Worm (Caenorhabditis elegans): ENCODE results near the gene Y15E3A.5.

Gene Y15E3A.5

DNA sequence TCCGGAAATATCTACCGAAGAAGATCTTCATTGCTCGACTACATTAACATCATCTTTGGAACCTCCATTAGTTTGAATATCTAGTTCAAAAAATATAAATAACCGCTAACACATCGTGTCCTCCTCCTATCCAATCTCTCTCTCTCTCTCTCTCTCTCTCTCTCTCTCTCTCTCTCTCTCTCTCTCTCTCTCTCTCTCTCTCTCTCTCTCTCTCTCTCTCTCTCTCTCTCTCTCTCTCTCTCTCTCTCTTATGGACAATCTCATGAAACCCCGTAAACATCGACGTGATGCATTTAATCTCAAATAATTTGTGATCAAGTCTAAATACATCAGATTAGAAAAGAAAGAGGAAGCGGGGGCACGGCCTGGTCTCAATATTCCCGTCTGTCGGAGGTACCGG, 41.9 kb downstream of the Y15E3A.5 start:
- TF ChIP-seq hnd-1 (tag; optimal IDR thresholded peaks at IDR 0.05) = no peak
- no peak for TF ChIP-seq flt-1 (GFP tag; IDR thresholded peaks at IDR 0.05)
- no peak for TF ChIP-seq ceh-13 (GFP tag; optimal IDR thresholded peaks at IDR 0.05)
- TF ChIP-seq tbx-37 (GFP tag; conservative IDR thresholded peaks at IDR 0.05) = no peak
- no peak for TF ChIP-seq ets-7 (tag; optimal IDR thresholded peaks at IDR 0.05)
- no peak for TF ChIP-seq pes-1 (GFP tag; IDR thresholded peaks at IDR 0.05)
- TF ChIP-seq sea-1 (GFP tag; conservative IDR thresholded peaks at IDR 0.05) = no peak
- no peak for TF ChIP-seq tbx-11 (GFP tag; IDR thresholded peaks at IDR 0.05)
- no peak for TF ChIP-seq tra-4 (tag; optimal IDR thresholded peaks at IDR 0.05)
- TF ChIP-seq F13C5.2 (tag; optimal IDR thresholded peaks at IDR 0.05) = no peak
- no peak for TF ChIP-seq hmbx-1 (tag; optimal IDR thresholded peaks at IDR 0.05)
- no peak for TF ChIP-seq scrt-1 (GFP tag; IDR thresholded peaks at IDR 0.05)

DNA sequence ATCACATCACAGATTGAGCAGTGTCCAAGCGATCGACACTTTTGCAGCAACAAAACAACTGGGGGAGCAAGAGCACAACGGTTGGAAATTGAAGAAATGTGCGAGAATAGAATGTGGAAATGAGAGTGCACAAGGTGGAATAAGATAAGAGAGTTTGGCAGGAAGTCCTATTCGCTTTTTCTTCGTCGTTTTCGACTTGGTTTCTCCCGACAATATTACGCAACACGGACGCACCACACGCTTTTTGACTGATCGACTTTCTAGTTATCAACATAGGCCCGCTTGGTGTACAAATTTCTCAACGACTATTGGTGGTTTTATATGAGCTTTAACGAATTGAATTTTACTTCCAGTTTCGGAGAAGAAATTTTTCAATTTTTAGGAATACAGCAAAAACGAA, 42.6 kb downstream of the Y15E3A.5 start:
- TF ChIP-seq F13C5.2 (tag; optimal IDR thresholded peaks at IDR 0.05) = no peak
- no peak for TF ChIP-seq tbx-37 (GFP tag; conservative IDR thresholded peaks at IDR 0.05)
- no peak for TF ChIP-seq ets-7 (tag; optimal IDR thresholded peaks at IDR 0.05)
- no peak for TF ChIP-seq ceh-36 (tag; optimal IDR thresholded peaks at IDR 0.05)
- no peak for TF ChIP-seq ama-1 (optimal IDR thresholded peaks at IDR 0.05)
- TF ChIP-seq pes-1 (GFP tag; IDR thresholded peaks at IDR 0.05) = no peak
- no peak for TF ChIP-seq tbx-11 (GFP tag; IDR thresholded peaks at IDR 0.05)
- no peak for TF ChIP-seq hmbx-1 (tag; optimal IDR thresholded peaks at IDR 0.05)
- no peak for TF ChIP-seq aly-1 (tag; optimal IDR thresholded peaks at IDR 0.05)

DNA sequence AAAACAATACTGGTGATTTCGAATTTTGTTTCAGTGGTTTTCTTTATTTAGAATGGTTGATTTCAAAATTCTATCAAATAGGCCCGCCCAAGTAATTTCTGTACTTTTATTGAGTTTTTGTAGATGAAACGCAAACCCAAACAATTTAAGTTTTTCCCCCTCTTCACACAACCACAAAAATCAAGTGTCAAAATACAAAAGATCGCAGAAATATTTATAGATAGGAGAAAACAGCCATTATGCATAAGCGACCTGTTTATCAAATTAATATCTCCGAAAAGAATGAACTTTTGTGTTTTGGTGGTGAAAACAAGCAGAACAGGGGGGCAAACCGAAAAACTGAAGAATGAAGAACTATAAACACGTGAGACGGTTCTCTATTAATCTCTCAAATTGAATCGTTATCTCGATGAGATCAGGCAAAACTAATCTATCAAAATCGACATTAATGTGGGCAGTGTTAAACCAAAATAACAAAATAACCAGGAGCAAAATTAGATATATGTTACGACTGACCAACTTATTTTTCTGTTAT, 43.8 kb downstream of the Y15E3A.5 start:
- TF ChIP-seq ceh-13 (GFP tag; optimal IDR thresholded peaks at IDR 0.05) = no peak
- TF ChIP-seq tra-4 (tag; optimal IDR thresholded peaks at IDR 0.05) = no peak
- TF ChIP-seq ets-7 (tag; optimal IDR thresholded peaks at IDR 0.05) = no peak
- TF ChIP-seq B0310.2 (tag; optimal IDR thresholded peaks at IDR 0.05) = no peak
- TF ChIP-seq hmbx-1 (tag; optimal IDR thresholded peaks at IDR 0.05) = no peak
- no peak for TF ChIP-seq aly-1 (tag; optimal IDR thresholded peaks at IDR 0.05)
- TF ChIP-seq flt-1 (GFP tag; IDR thresholded peaks at IDR 0.05) = no peak
- TF ChIP-seq tbx-11 (GFP tag; IDR thresholded peaks at IDR 0.05) = no peak
- no peak for TF ChIP-seq ama-1 (optimal IDR thresholded peaks at IDR 0.05)
- no peak for TF ChIP-seq scrt-1 (GFP tag; IDR thresholded peaks at IDR 0.05)
- no peak for TF ChIP-seq sea-1 (GFP tag; conservative IDR thresholded peaks at IDR 0.05)
- TF ChIP-seq ceh-36 (tag; optimal IDR thresholded peaks at IDR 0.05) = no peak
- no peak for TF ChIP-seq F13C5.2 (tag; optimal IDR thresholded peaks at IDR 0.05)
- TF ChIP-seq pes-1 (GFP tag; IDR thresholded peaks at IDR 0.05) = no peak
- TF ChIP-seq hmg-4 (GFP tag; optimal IDR thresholded peaks at IDR 0.05) = no peak
- no peak for TF ChIP-seq hnd-1 (tag; optimal IDR thresholded peaks at IDR 0.05)
- no peak for TF ChIP-seq tbx-37 (GFP tag; conservative IDR thresholded peaks at IDR 0.05)

DNA sequence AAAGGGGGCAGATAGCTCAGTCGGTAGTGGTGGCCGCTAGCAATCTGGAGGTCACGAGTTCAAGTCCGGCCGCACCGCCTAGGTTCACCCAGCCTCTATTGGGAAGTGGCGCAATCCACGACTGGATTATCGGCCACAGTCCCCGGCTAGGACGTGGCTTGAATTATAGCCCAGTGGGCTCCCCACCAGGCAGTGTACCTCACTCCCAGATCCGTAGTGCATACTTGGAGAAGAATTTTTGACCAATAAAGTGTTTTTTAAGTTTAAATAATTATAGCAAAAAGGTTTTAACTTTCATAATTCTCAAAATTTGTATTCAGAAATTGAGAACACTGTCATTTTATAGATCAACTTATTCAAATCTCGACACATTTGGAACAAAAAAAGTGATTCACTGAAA, 45.0 kb downstream of the Y15E3A.5 start:
- TF ChIP-seq ceh-36 (tag; optimal IDR thresholded peaks at IDR 0.05) = no peak

DNA sequence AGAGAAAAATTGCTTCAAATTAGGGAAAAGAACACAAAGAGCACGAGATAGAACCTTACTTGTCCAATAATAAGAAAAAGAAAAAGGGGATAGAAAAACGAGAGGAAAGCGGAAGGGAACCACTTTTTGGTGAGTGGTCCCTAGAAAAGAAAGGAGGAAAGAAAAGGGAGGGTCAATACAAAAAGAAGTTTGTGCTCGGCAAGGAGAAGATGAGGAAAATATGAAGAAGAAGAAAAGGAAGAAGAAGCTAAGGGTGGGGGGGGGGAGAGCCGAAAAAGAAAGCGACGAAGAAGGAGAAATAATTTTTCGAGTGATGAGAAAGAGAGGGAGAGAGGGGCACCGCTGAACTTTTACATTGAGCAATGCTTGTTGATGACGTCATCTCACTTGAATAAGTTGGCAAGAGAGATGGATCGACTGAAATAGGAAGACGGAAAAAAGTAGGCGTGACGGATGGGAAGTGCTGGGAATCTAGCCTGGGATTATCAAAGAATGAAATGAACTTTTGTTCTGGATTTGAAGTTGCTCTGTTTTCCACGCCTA, 45.5 kb downstream of the Y15E3A.5 start:
- TF ChIP-seq hmbx-1 (tag; optimal IDR thresholded peaks at IDR 0.05) (no peak), tra-4 (tag; optimal IDR thresholded peaks at IDR 0.05) (no peak), hnd-1 (tag; optimal IDR thresholded peaks at IDR 0.05) (no peak), hmg-4 (GFP tag; optimal IDR thresholded peaks at IDR 0.05) (no peak), sea-1 (GFP tag; conservative IDR thresholded peaks at IDR 0.05) (no peak), tbx-11 (GFP tag; IDR thresholded peaks at IDR 0.05) (no peak), ceh-13 (GFP tag; optimal IDR thresholded peaks at IDR 0.05) (no peak), ama-1 (optimal IDR thresholded peaks at IDR 0.05) (no peak)

DNA sequence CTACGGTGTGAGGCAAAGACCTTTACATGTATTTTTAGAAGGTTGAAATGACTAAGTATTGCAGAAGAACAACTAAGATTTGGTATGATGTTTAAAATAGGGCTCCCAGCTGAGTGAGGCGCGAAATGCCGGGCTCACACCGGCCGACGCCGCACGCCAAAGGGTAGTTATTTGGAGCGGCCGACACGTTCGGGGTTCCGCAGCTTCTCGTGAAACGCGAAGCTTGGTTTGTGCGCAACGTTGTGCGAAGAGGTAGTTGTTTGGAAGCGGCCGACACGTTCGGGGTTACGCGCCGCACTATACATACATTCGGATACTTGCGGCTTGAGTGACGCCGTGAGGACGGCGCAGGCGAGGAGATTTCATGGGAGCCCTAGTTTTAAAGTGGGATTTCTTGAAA, 47.9 kb downstream of the Y15E3A.5 start:
- TF ChIP-seq pes-1 (GFP tag; IDR thresholded peaks at IDR 0.05) (no peak), ets-7 (tag; optimal IDR thresholded peaks at IDR 0.05) (no peak), tra-4 (tag; optimal IDR thresholded peaks at IDR 0.05) (no peak), B0310.2 (tag; optimal IDR thresholded peaks at IDR 0.05) (no peak), flt-1 (GFP tag; IDR thresholded peaks at IDR 0.05) (no peak), ceh-13 (GFP tag; optimal IDR thresholded peaks at IDR 0.05) (no peak), hmbx-1 (tag; optimal IDR thresholded peaks at IDR 0.05) (no peak), hnd-1 (tag; optimal IDR thresholded peaks at IDR 0.05) (no peak), tbx-37 (GFP tag; conservative IDR thresholded peaks at IDR 0.05) (no peak), aly-1 (tag; optimal IDR thresholded peaks at IDR 0.05) (no peak), F13C5.2 (tag; optimal IDR thresholded peaks at IDR 0.05) (no peak), ceh-36 (tag; optimal IDR thresholded peaks at IDR 0.05) (no peak), hmg-4 (GFP tag; optimal IDR thresholded peaks at IDR 0.05) (no peak), sea-1 (GFP tag; conservative IDR thresholded peaks at IDR 0.05) (no peak), ama-1 (optimal IDR thresholded peaks at IDR 0.05) (no peak), scrt-1 (GFP tag; IDR thresholded peaks at IDR 0.05) (no peak), tbx-11 (GFP tag; IDR thresholded peaks at IDR 0.05) (no peak)

DNA sequence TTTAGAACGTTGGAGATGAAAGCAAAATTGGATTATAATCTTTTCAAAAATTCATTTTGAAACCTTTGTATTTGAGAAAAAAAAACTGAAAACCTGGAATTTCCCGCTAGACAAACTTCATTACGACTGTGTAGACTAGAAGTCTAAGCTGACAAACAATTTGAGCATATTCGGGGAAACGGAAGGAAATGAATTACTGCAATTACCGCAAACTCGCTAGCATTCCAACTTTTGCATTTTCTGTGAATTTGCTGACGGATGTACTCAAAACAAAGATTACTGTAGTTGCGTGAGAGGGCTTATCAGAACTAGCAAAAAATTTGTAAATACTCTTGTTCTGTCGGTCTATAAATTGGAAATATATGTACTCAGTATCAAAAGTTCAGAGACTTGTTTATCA, 49.5 kb downstream of the Y15E3A.5 start:
- no peak for TF ChIP-seq ceh-13 (GFP tag; optimal IDR thresholded peaks at IDR 0.05)
- TF ChIP-seq tbx-11 (GFP tag; IDR thresholded peaks at IDR 0.05) = no peak

DNA sequence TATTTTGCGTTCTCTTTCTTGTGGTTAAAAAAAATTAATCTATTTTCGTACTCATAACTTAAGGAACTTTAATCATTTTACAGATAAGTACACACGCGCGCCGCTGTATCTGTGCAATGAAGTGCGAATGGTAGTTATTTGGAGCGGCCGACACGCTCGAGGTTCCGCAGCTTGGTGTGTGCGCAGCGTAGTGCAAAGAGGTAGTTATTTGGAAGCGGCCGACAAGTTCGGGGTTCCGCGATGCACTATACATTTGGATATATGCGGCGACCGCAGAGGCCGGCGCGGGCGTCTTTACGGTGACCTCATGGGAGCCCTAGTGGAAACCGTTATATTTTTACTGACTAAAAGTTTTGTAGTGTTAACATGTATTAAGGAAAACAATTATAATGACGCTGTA, 52.3 kb downstream of the Y15E3A.5 start:
- no peak for TF ChIP-seq B0310.2 (tag; optimal IDR thresholded peaks at IDR 0.05)
- TF ChIP-seq aly-1 (tag; optimal IDR thresholded peaks at IDR 0.05) = no peak
- no peak for TF ChIP-seq tbx-11 (GFP tag; IDR thresholded peaks at IDR 0.05)
- TF ChIP-seq tbx-37 (GFP tag; conservative IDR thresholded peaks at IDR 0.05) = no peak
- no peak for TF ChIP-seq tra-4 (tag; optimal IDR thresholded peaks at IDR 0.05)
- TF ChIP-seq hmbx-1 (tag; optimal IDR thresholded peaks at IDR 0.05) = no peak
- TF ChIP-seq hmg-4 (GFP tag; optimal IDR thresholded peaks at IDR 0.05) = no peak
- TF ChIP-seq F13C5.2 (tag; optimal IDR thresholded peaks at IDR 0.05) = no peak
- TF ChIP-seq sea-1 (GFP tag; conservative IDR thresholded peaks at IDR 0.05) = no peak
- no peak for TF ChIP-seq ceh-13 (GFP tag; optimal IDR thresholded peaks at IDR 0.05)
- no peak for TF ChIP-seq flt-1 (GFP tag; IDR thresholded peaks at IDR 0.05)
- TF ChIP-seq hnd-1 (tag; optimal IDR thresholded peaks at IDR 0.05) = no peak
- no peak for TF ChIP-seq ceh-36 (tag; optimal IDR thresholded peaks at IDR 0.05)
- TF ChIP-seq ama-1 (optimal IDR thresholded peaks at IDR 0.05) = no peak
